Worm (Caenorhabditis elegans) whole organism, L3 larva: Measurements from ENCODE around the gene clc-19.

Source experiments
- R02D3.7 ChIP-seq: fragments of 150-350 bp; optimal IDR thresholded peaks from 2 replicates; lab custom pipeline; 2014; ENCODE audit warnings: missing biosample characterization, missing genetic modification characterization
- ZK546.5 ChIP-seq: sonication (generic microtip); optimal IDR thresholded peaks from 2 replicates; lab custom pipeline; 2017; ENCODE audit warnings: missing biosample characterization, missing genetic modification characterization
- aly-2 ChIP-seq: fragments of 150-350 bp; optimal IDR thresholded peaks from 2 replicates; lab custom pipeline; 2014; ENCODE audit warnings: missing biosample characterization, missing genetic modification characterization
- ama-1 ChIP-seq: fragments of 150-350 bp; optimal IDR thresholded peaks from 2 replicates; lab custom pipeline; 2018
- ceh-16 ChIP-seq: sonication (generic microtip); optimal IDR thresholded peaks from 2 replicates; lab custom pipeline; 2017; ENCODE audit warnings: missing biosample characterization, missing genetic modification characterization
- daf-12 ChIP-seq: fragments of 150-350 bp; optimal IDR thresholded peaks from 2 replicates; lab custom pipeline; 2014; ENCODE audit warnings: missing biosample characterization, missing genetic modification reagents, missing genetic modification characterization
- egl-27 ChIP-seq: sonication (generic microtip); optimal IDR thresholded peaks from 4 replicates; lab custom pipeline; 2017; ENCODE audit warnings: missing biosample characterization, missing genetic modification reagents, missing genetic modification characterization
- egl-5 ChIP-seq: fragments of 150-350 bp; optimal IDR thresholded peaks from 2 replicates; lab custom pipeline; 2017; ENCODE audit warnings: missing biosample characterization, missing genetic modification reagents, missing genetic modification characterization, inconsistent platforms
- elt-1 ChIP-seq: fragments of 150-350 bp; optimal IDR thresholded peaks from 2 replicates; lab custom pipeline; 2014; ENCODE audit warnings: missing biosample characterization, missing genetic modification characterization
- elt-2 ChIP-seq: sonication (generic microtip); optimal IDR thresholded peaks from 2 replicates; lab custom pipeline; 2016; ENCODE audit warnings: missing genetic modification reagents, mild to moderate bottlenecking, missing genetic modification characterization, missing compliant biosample characterization
- eor-1 ChIP-seq, 2 experiments: fragments of 150-350 bp; optimal IDR thresholded peaks; 2 replicates each; lab custom pipeline; 2014 to 2018; ENCODE audit warnings: missing biosample characterization in 2 of 2, missing genetic modification characterization in 2 of 2
- fkh-2 ChIP-seq: fragments of 150-350 bp; optimal IDR thresholded peaks from 2 replicates; lab custom pipeline; 2014; ENCODE audit warnings: missing biosample characterization, missing genetic modification reagents, missing genetic modification characterization
- fos-1 ChIP-seq: fragments of 150-350 bp; optimal IDR thresholded peaks from 2 replicates; lab custom pipeline; 2014; ENCODE audit warnings: missing biosample characterization, missing genetic modification characterization
- jun-1 ChIP-seq: fragments of 150-350 bp; optimal IDR thresholded peaks from 2 replicates; lab custom pipeline; 2014; ENCODE audit warnings: missing biosample characterization, missing genetic modification reagents, missing genetic modification characterization
- lin-15B ChIP-seq: fragments of 150-350 bp; optimal IDR thresholded peaks from 2 replicates; lab custom pipeline; 2014; ENCODE audit warnings: missing biosample characterization, missing genetic modification characterization
- lsy-12 ChIP-seq: sonication (generic microtip); optimal IDR thresholded peaks from 2 replicates; lab custom pipeline; 2016; ENCODE audit warnings: mild to moderate bottlenecking, missing genetic modification characterization, missing compliant biosample characterization
- mdl-1 ChIP-seq: fragments of 150-350 bp; optimal IDR thresholded peaks from 2 replicates; lab custom pipeline; 2014; ENCODE audit warnings: missing biosample characterization, missing genetic modification characterization
- mml-1 ChIP-seq: fragments of 150-350 bp; sonication (generic microtip); optimal IDR thresholded peaks from 3 replicates; lab custom pipeline; 2014; ENCODE audit warnings: missing biosample characterization, missing genetic modification characterization
- nfya-1 ChIP-seq: sonication (generic microtip); optimal IDR thresholded peaks from 2 replicates; lab custom pipeline; 2017; ENCODE audit warnings: missing genetic modification characterization, mild to moderate bottlenecking, missing compliant biosample characterization, antibody characterized with exemption, moderate library complexity; ENCODE audit not compliant: insufficient read depth
- nhr-11 ChIP-seq: fragments of 150-350 bp; optimal IDR thresholded peaks from 2 replicates; lab custom pipeline; 2014; ENCODE audit warnings: missing biosample characterization, missing genetic modification characterization
- nhr-12 ChIP-seq: fragments of 150-350 bp; optimal IDR thresholded peaks from 2 replicates; lab custom pipeline; 2014; ENCODE audit warnings: missing biosample characterization, missing genetic modification characterization
- nhr-23 ChIP-seq: fragments of 150-350 bp; optimal IDR thresholded peaks from 2 replicates; lab custom pipeline; 2014; ENCODE audit warnings: missing biosample characterization, missing genetic modification reagents, missing genetic modification characterization
- nhr-237 ChIP-seq: fragments of 150-350 bp; optimal IDR thresholded peaks from 2 replicates; lab custom pipeline; 2014; ENCODE audit warnings: missing biosample characterization, missing genetic modification characterization
- nhr-25 ChIP-seq: sonication (generic microtip); optimal IDR thresholded peaks from 2 replicates; lab custom pipeline; 2017; ENCODE audit warnings: missing biosample characterization, missing genetic modification characterization
- nhr-28 ChIP-seq: fragments of 150-350 bp; optimal IDR thresholded peaks from 2 replicates; lab custom pipeline; 2014; ENCODE audit warnings: missing biosample characterization, missing genetic modification characterization
- nhr-67 ChIP-seq: fragments of 150-350 bp; optimal IDR thresholded peaks from 2 replicates; lab custom pipeline; 2014; ENCODE audit warnings: missing biosample characterization, missing genetic modification characterization
- nhr-76 ChIP-seq: fragments of 150-350 bp; sonication (generic microtip); optimal IDR thresholded peaks from 5 replicates; lab custom pipeline; 2014; ENCODE audit warnings: missing biosample characterization, missing genetic modification characterization
- nhr-77 ChIP-seq: fragments of 150-350 bp; optimal IDR thresholded peaks from 2 replicates; lab custom pipeline; 2014; ENCODE audit warnings: missing biosample characterization, missing genetic modification characterization
- pha-4 ChIP-seq: fragments of 150-350 bp; optimal IDR thresholded peaks from 2 replicates; lab custom pipeline; 2014; ENCODE audit warnings: missing biosample characterization, missing genetic modification reagents, missing genetic modification characterization
- pqm-1 ChIP-seq: fragments of 150-350 bp; optimal IDR thresholded peaks from 2 replicates; lab custom pipeline; 2017; ENCODE audit warnings: missing biosample characterization, missing genetic modification characterization, inconsistent platforms
- sea-2 ChIP-seq: fragments of 150-350 bp; sonication (generic microtip); optimal IDR thresholded peaks from 4 replicates; lab custom pipeline; 2014; ENCODE audit warnings: missing biosample characterization, missing genetic modification reagents, missing genetic modification characterization
- skn-1 ChIP-seq: fragments of 150-350 bp; optimal IDR thresholded peaks from 2 replicates; lab custom pipeline; 2014; ENCODE audit warnings: missing biosample characterization, missing genetic modification characterization
- snpc-4 ChIP-seq: fragments of 150-350 bp; optimal IDR thresholded peaks from 2 replicates; lab custom pipeline; 2014; ENCODE audit warnings: missing biosample characterization, missing genetic modification characterization
- tbx-2 ChIP-seq: sonication (generic microtip); optimal IDR thresholded peaks from 2 replicates; lab custom pipeline; 2016; ENCODE audit warnings: mild to moderate bottlenecking, missing genetic modification characterization, missing compliant biosample characterization
- unc-39 ChIP-seq: sonication (generic microtip); optimal IDR thresholded peaks from 4 replicates; lab custom pipeline; 2017; ENCODE audit warnings: missing biosample characterization, missing genetic modification characterization
- unc-62 ChIP-seq: fragments of 150-350 bp; sonication (generic microtip); optimal IDR thresholded peaks from 4 replicates; lab custom pipeline; 2014; ENCODE audit warnings: missing biosample characterization, missing genetic modification reagents, missing genetic modification characterization
- zag-1 ChIP-seq: fragments of 150-350 bp; optimal IDR thresholded peaks from 2 replicates; lab custom pipeline; 2014; ENCODE audit warnings: missing biosample characterization, missing genetic modification characterization
- ztf-11 ChIP-seq: fragments of 150-350 bp; optimal IDR thresholded peaks from 2 replicates; lab custom pipeline; 2014; ENCODE audit warnings: missing biosample characterization, missing genetic modification characterization
- ztf-4 ChIP-seq: fragments of 150-350 bp; optimal IDR thresholded peaks from 2 replicates; lab custom pipeline; 2014; ENCODE audit warnings: missing biosample characterization, missing genetic modification characterization

Gene clc-19

ce11 chrIII:900134-900533 lies 26.8 kb upstream of the clc-19 start:
- TF ChIP-seq ZK546.5 (no peak), ztf-4 (tag; lab: Kevin White, UChicago) (no peak), nhr-11 (tag; lab: Kevin White, UChicago) (no peak)

ce11 chrIII:896904-897303 lies 23.5 kb upstream of the clc-19 start:
- TF ChIP-seq nhr-12 (tag; lab: Kevin White, UChicago), result no peak
- TF ChIP-seq lsy-12 (tag; lab: Kevin White, UChicago), result no peak
- no peak for TF ChIP-seq nfya-1 (tag; lab: Kevin White, UChicago)
- no peak for TF ChIP-seq mml-1
- no peak for TF ChIP-seq nhr-76 (tag; lab: Kevin White, UChicago)
- TF ChIP-seq ama-1, result no peak
- TF ChIP-seq unc-39 (tag; lab: Kevin White, UChicago), result no peak
- no peak for TF ChIP-seq ceh-16 (tag; lab: Kevin White, UChicago)
- TF ChIP-seq nhr-237, result no peak
- TF ChIP-seq egl-27 (tag; lab: Kevin White, UChicago), result no peak
- TF ChIP-seq sea-2, result no peak
- TF ChIP-seq unc-62, result no peak

ce11 chrIII:895525-895924 lies 22.2 kb upstream of the clc-19 start, which contains the start of the genes ztf-18 and F23H11.2:
TSS of gene ztf-18 (minus strand) at chrIII:895712.
TSS of gene F23H11.2 (plus strand) at chrIII:895747.
- no peak for TF ChIP-seq pqm-1 (tag; lab: Kevin White, UChicago)
- TF ChIP-seq zag-1 (tag; lab: Kevin White, UChicago), result no peak
- TF ChIP-seq tbx-2 (tag; lab: Kevin White, UChicago), result no peak
- TF ChIP-seq egl-5 (tag; lab: Kevin White, UChicago), result no peak
- TF ChIP-seq ztf-4 (tag; lab: Kevin White, UChicago), result no peak
- no peak for TF ChIP-seq nhr-23 (tag; lab: Kevin White, UChicago)
- no peak for TF ChIP-seq lin-15B (tag; lab: Kevin White, UChicago)
- no peak for TF ChIP-seq eor-1 (tag; optimal IDR thresholded peaks at IDR 0.05; lab: Kevin White, UChicago)
- TF ChIP-seq nfya-1 (tag; lab: Kevin White, UChicago), result no peak

- TF ChIP-seq elt-2 (tag; lab: Kevin White, UChicago) (peak; percentile 62), pqm-1 (tag; lab: Kevin White, UChicago) (peak; percentile 48), mdl-1 (tag; lab: Kevin White, UChicago) (no peak)
Measured at ce11 chrIII:891014-891413, 17.6 kb upstream of the clc-19 start, which contains the start of gene T24C4.10. TSS of gene T24C4.10 (minus strand) at chrIII:891243.

- TF ChIP-seq aly-2, result no peak
- TF ChIP-seq nfya-1 (tag; lab: Kevin White, UChicago), result peak; percentile 19
Measured at ce11 chrIII:888983-889549, 15.7 kb upstream of the clc-19 start.

ce11 chrIII:887874-888299 lies 14.5 kb upstream of the clc-19 start:
- no peak for TF ChIP-seq ztf-11 (tag; lab: Kevin White, UChicago)
- TF ChIP-seq daf-12 (tag; lab: Kevin White, UChicago), result no peak
- TF ChIP-seq nfya-1 (tag; lab: Kevin White, UChicago), result peak; percentile 82
- no peak for TF ChIP-seq zag-1 (tag; lab: Kevin White, UChicago)
- TF ChIP-seq ZK546.5, result no peak
- TF ChIP-seq nhr-12 (tag; lab: Kevin White, UChicago), result no peak
- no peak for TF ChIP-seq nhr-237
- no peak for TF ChIP-seq eor-1 (tag; optimal IDR thresholded peaks at IDR 0.05; lab: Kevin White, UChicago)
- TF ChIP-seq nhr-25 (tag; lab: Kevin White, UChicago), result peak; percentile 2
- peak; percentile 60 for TF ChIP-seq nhr-23 (tag; lab: Kevin White, UChicago)
- peak; percentile 41 for TF ChIP-seq skn-1 (tag; lab: Kevin White, UChicago)
- TF ChIP-seq mdl-1 (tag; lab: Kevin White, UChicago), result peak; percentile 48
- TF ChIP-seq nhr-77 (tag; lab: Kevin White, UChicago), result no peak
- peak; percentile 8 for TF ChIP-seq pqm-1 (tag; lab: Kevin White, UChicago)
- TF ChIP-seq nhr-76 (tag; lab: Kevin White, UChicago), result no peak
- no peak for TF ChIP-seq fos-1 (tag; lab: Kevin White, UChicago)
- no peak for TF ChIP-seq elt-1 (tag; lab: Kevin White, UChicago)
- TF ChIP-seq nhr-67, result no peak
- no peak for TF ChIP-seq unc-62
- peak; percentile 46 for TF ChIP-seq pha-4 (tag; lab: Kevin White, UChicago)
- TF ChIP-seq ceh-16 (tag; lab: Kevin White, UChicago), result no peak
- peak; percentile 79 for TF ChIP-seq sea-2
- no peak for TF ChIP-seq lsy-12 (tag; lab: Kevin White, UChicago)
- no peak for TF ChIP-seq aly-2
- peak; percentile 76 for TF ChIP-seq snpc-4 (tag; lab: Kevin White, UChicago)
- peak; percentile 37 for TF ChIP-seq tbx-2 (tag; lab: Kevin White, UChicago)
- TF ChIP-seq jun-1 (tag; lab: Kevin White, UChicago), result peak; percentile 31
- peak; percentile 66 for TF ChIP-seq elt-2 (tag; lab: Kevin White, UChicago)
- no peak for TF ChIP-seq unc-39 (tag; lab: Kevin White, UChicago)
- TF ChIP-seq ama-1, result peak; percentile 45
- no peak for TF ChIP-seq fkh-2 (tag; lab: Kevin White, UChicago)
- TF ChIP-seq mml-1, result no peak
- no peak for TF ChIP-seq nhr-28 (tag; lab: Kevin White, UChicago)
- no peak for TF ChIP-seq R02D3.7 (tag; lab: Kevin White, UChicago)
- peak; percentile 50 for TF ChIP-seq egl-27 (tag; lab: Kevin White, UChicago)
